Fruit fly (Drosophila melanogaster) whole organism, embryonic: ENCODE results near the gene CG33946.

Experiments
- Abd-B ChIP-seq: fragments of 200-800 bp; sonication (Bioruptor generic); optimal IDR thresholded peaks from 2 replicates; lab custom pipeline; 2018; ENCODE audit warnings: missing biosample characterization, mild to moderate bottlenecking, missing genetic modification characterization, moderate library complexity
- Awh ChIP-seq: fragments of 200-800 bp; sonication (Bioruptor generic); IDR thresholded peaks from 2 replicates; pipeline ENCODE4, ENCODE4 v1.3.6; 2022; ENCODE audit warnings: missing biosample characterization, missing genetic modification characterization
- B-H2 ChIP-seq: fragments of 200-800 bp; sonication (Bioruptor generic); optimal IDR thresholded peaks from 2 replicates; lab custom pipeline; 2018; ENCODE audit warnings: missing biosample characterization, mild to moderate bottlenecking, missing genetic modification characterization
- BtbVII ChIP-seq: fragments of 200-800 bp; sonication (Bioruptor generic); optimal IDR thresholded peaks from 3 replicates; lab custom pipeline; 2017; ENCODE audit warnings: missing biosample characterization, mild to moderate bottlenecking, missing genetic modification characterization
- CG10959 ChIP-seq: fragments of 200-800 bp; sonication (Bioruptor generic); IDR thresholded peaks from 2 replicates; pipeline ENCODE4 v1.3.6; 2022; ENCODE audit warnings: missing biosample characterization, missing genetic modification characterization
- CG11504 ChIP-seq: fragments of 200-800 bp; sonication (Bioruptor generic); optimal IDR thresholded peaks from 3 replicates; lab custom pipeline; 2019; ENCODE audit warnings: missing biosample characterization, mild to moderate bottlenecking, missing genetic modification characterization, moderate library complexity
- CG11696 ChIP-seq: fragments of 200-800 bp; sonication (Bioruptor generic); IDR thresholded peaks from 2 replicates; pipeline ENCODE4 v1.3.6; 2022; ENCODE audit warnings: missing biosample characterization, missing genetic modification characterization
- CG12219 ChIP-seq: fragments of 200-800 bp; sonication (Bioruptor generic); optimal IDR thresholded peaks from 3 replicates; lab custom pipeline; 2018; ENCODE audit warnings: missing biosample characterization, mild to moderate bottlenecking, missing genetic modification characterization
- CG13287 ChIP-seq: fragments of 200-800 bp; sonication (Bioruptor generic); IDR thresholded peaks from 2 replicates; pipeline ENCODE4 v1.3.6; 2022; ENCODE audit warnings: missing biosample characterization, missing genetic modification characterization; ENCODE audit not compliant: partially characterized antibody
- CG14441 ChIP-seq: fragments of 200-800 bp; sonication (Bioruptor generic); IDR thresholded peaks from 2 replicates; pipeline ENCODE4 v1.3.6; 2022; ENCODE audit warnings: missing biosample characterization, missing genetic modification characterization
- CG14710 ChIP-seq: fragments of 200-800 bp; sonication (Bioruptor generic); optimal IDR thresholded peaks from 3 replicates; lab custom pipeline; 2019; ENCODE audit warnings: missing biosample characterization, mild to moderate bottlenecking, missing genetic modification characterization, moderate library complexity
- CG1602 ChIP-seq: fragments of 200-800 bp; sonication (Bioruptor generic); optimal IDR thresholded peaks from 3 replicates; lab custom pipeline; 2016; ENCODE audit warnings: missing biosample characterization, missing genetic modification characterization
- CG16863 ChIP-seq: fragments of 200-800 bp; sonication (Bioruptor generic); optimal IDR thresholded peaks from 3 replicates; lab custom pipeline; 2016; ENCODE audit warnings: missing biosample characterization, missing genetic modification characterization
- CG34224 ChIP-seq: fragments of 200-800 bp; sonication (Bioruptor generic); IDR thresholded peaks from 3 replicates; pipeline ENCODE4 v1.3.6; 2022; ENCODE audit warnings: missing biosample characterization, missing genetic modification characterization; ENCODE audit not compliant: partially characterized antibody
- CG34376 ChIP-seq: fragments of 200-800 bp; sonication (Bioruptor generic); optimal IDR thresholded peaks from 2 replicates; lab custom pipeline; 2018; ENCODE audit warnings: missing biosample characterization, mild to moderate bottlenecking, missing genetic modification characterization
- CG4360 ChIP-seq: fragments of 200-800 bp; sonication (Bioruptor generic); IDR thresholded peaks from 2 replicates; pipeline ENCODE4 v1.3.6; 2022; ENCODE audit warnings: missing biosample characterization, missing genetic modification characterization
- CG6272 ChIP-seq: fragments of 200-800 bp; sonication (Bioruptor generic); IDR thresholded peaks from 2 replicates; pipeline ENCODE4 v1.3.6; 2022; ENCODE audit warnings: missing biosample characterization, missing genetic modification characterization
- CG6689 ChIP-seq: fragments of 200-800 bp; sonication (Bioruptor generic); IDR thresholded peaks from 2 replicates; pipeline ENCODE4 v1.3.6; 2022; ENCODE audit warnings: missing biosample characterization, missing genetic modification characterization
- CG7372 ChIP-seq: fragments of 200-800 bp; sonication (Bioruptor generic); IDR thresholded peaks from 2 replicates; pipeline ENCODE4 v1.3.6; 2022; ENCODE audit warnings: missing biosample characterization, missing genetic modification characterization
- CG7987 ChIP-seq: fragments of 200-800 bp; sonication (Bioruptor generic); optimal IDR thresholded peaks from 2 replicates; lab custom pipeline; 2018; ENCODE audit warnings: missing biosample characterization, mild to moderate bottlenecking, missing genetic modification characterization, moderate library complexity
- CG9215 ChIP-seq: fragments of 200-800 bp; sonication (Bioruptor generic); IDR thresholded peaks from 2 replicates; pipeline ENCODE4 v1.3.6; 2022; ENCODE audit warnings: missing biosample characterization, missing genetic modification characterization
- CG9437 ChIP-seq: fragments of 200-800 bp; sonication (Bioruptor generic); optimal IDR thresholded peaks from 2 replicates; lab custom pipeline; 2018; ENCODE audit warnings: missing biosample characterization, mild to moderate bottlenecking, missing genetic modification characterization
- CoRest ChIP-seq: fragments of 200-800 bp; sonication (Bioruptor generic); optimal IDR thresholded peaks from 3 replicates; lab custom pipeline; 2018; ENCODE audit warnings: missing biosample characterization, mild to moderate bottlenecking, missing genetic modification characterization, moderate library complexity
- D19A ChIP-seq: fragments of 200-800 bp; optimal IDR thresholded peaks from 3 replicates; lab custom pipeline; 2019; ENCODE audit warnings: missing biosample characterization, mild to moderate bottlenecking, missing genetic modification characterization, moderate library complexity
- D19B ChIP-seq: fragments of 200-800 bp; sonication (Bioruptor generic); optimal IDR thresholded peaks from 2 replicates; lab custom pipeline; 2017; ENCODE audit warnings: missing biosample characterization, mild to moderate bottlenecking, missing genetic modification characterization
- Elba2 ChIP-seq: fragments of 200-800 bp; sonication (Bioruptor generic); optimal IDR thresholded peaks from 3 replicates; lab custom pipeline; 2016; ENCODE audit warnings: missing biosample characterization, missing genetic modification characterization
- Myb ChIP-seq: fragments of 200-800 bp; sonication (Bioruptor generic); optimal IDR thresholded peaks from 2 replicates; lab custom pipeline; 2016; ENCODE audit warnings: missing biosample characterization, missing genetic modification characterization
- NFAT ChIP-seq: fragments of 200-800 bp; sonication (Bioruptor generic); IDR thresholded peaks from 2 replicates; pipeline ENCODE4 v1.3.6; 2022; ENCODE audit warnings: missing biosample characterization, missing genetic modification characterization
- Nf-YA ChIP-seq: fragments of 200-800 bp; sonication (Bioruptor generic); IDR thresholded peaks from 2 replicates; pipeline ENCODE4 v1.3.6; 2022; ENCODE audit warnings: missing biosample characterization, missing genetic modification characterization
- Sry-β ChIP-seq: fragments of 200-800 bp; sonication (Bioruptor generic); optimal IDR thresholded peaks from 2 replicates; lab custom pipeline; 2018; ENCODE audit warnings: missing biosample characterization, mild to moderate bottlenecking, missing genetic modification characterization, moderate library complexity
- Ssrp ChIP-seq: fragments of 200-800 bp; sonication (Bioruptor generic); optimal IDR thresholded peaks from 2 replicates; lab custom pipeline; 2018; ENCODE audit warnings: missing biosample characterization, mild to moderate bottlenecking, missing genetic modification characterization, moderate library complexity
- ab ChIP-seq: fragments of 200-800 bp; sonication (Bioruptor generic); optimal IDR thresholded peaks from 2 replicates; lab custom pipeline; 2016; ENCODE audit warnings: missing biosample characterization, missing genetic modification characterization
- bab2 ChIP-seq: fragments of 200-800 bp; sonication (Bioruptor generic); optimal IDR thresholded peaks from 2 replicates; lab custom pipeline; 2016; ENCODE audit warnings: missing biosample characterization, missing genetic modification characterization
- danr ChIP-seq: fragments of 200-800 bp; sonication (Bioruptor generic); IDR thresholded peaks from 2 replicates; pipeline ENCODE4 v1.3.6; 2022; ENCODE audit warnings: missing biosample characterization, missing genetic modification characterization
- dmrt99B ChIP-seq: fragments of 200-800 bp; sonication (Bioruptor generic); optimal IDR thresholded peaks from 2 replicates; lab custom pipeline; 2018; ENCODE audit warnings: missing biosample characterization, mild to moderate bottlenecking, missing genetic modification characterization, moderate library complexity
- ems ChIP-seq: fragments of 200-800 bp; sonication (Bioruptor generic); optimal IDR thresholded peaks from 3 replicates; lab custom pipeline; 2016; ENCODE audit warnings: missing biosample characterization, missing genetic modification characterization
- fd64A ChIP-seq: fragments of 200-800 bp; sonication (Bioruptor generic); optimal IDR thresholded peaks from 3 replicates; lab custom pipeline; 2018; ENCODE audit warnings: missing biosample characterization, mild to moderate bottlenecking, missing genetic modification characterization
- ind ChIP-seq: fragments of 200-800 bp; sonication (Bioruptor generic); optimal IDR thresholded peaks from 3 replicates; lab custom pipeline; 2016; ENCODE audit warnings: missing biosample characterization, missing genetic modification characterization
- insv ChIP-seq, 2 experiments: fragments of 200-800 bp; sonication (Bioruptor generic); optimal IDR thresholded peaks; 3 replicates each; lab custom pipeline; 2016 to 2018; ENCODE audit warnings: missing biosample characterization in 2 of 2, missing genetic modification characterization in 2 of 2
- ken ChIP-seq: fragments of 200-800 bp; sonication (Bioruptor generic); IDR thresholded peaks from 3 replicates; pipeline ENCODE4 v1.3.6; 2022; ENCODE audit warnings: missing biosample characterization, missing genetic modification characterization
- nau ChIP-seq: fragments of 200-800 bp; sonication (Bioruptor generic); optimal IDR thresholded peaks from 3 replicates; lab custom pipeline; 2017; ENCODE audit warnings: missing biosample characterization, mild to moderate bottlenecking, missing genetic modification characterization, missing genetic modification reagents
- pho ChIP-seq: fragments of 200-800 bp; sonication (Bioruptor generic); optimal IDR thresholded peaks from 2 replicates; lab custom pipeline; 2016; ENCODE audit warnings: missing biosample characterization, missing genetic modification characterization
- rib ChIP-seq: fragments of 200-800 bp; sonication (Bioruptor generic); IDR thresholded peaks from 2 replicates; pipeline ENCODE4 v1.3.6; 2022; ENCODE audit warnings: missing biosample characterization, missing genetic modification characterization
- sens-2 ChIP-seq: fragments of 200-800 bp; sonication (Bioruptor generic); IDR thresholded peaks from 2 replicates; pipeline ENCODE4 v1.3.6; 2022; ENCODE audit warnings: missing biosample characterization, missing genetic modification characterization
- sob ChIP-seq: fragments of 200-800 bp; sonication (Bioruptor generic); IDR thresholded peaks from 2 replicates; pipeline ENCODE4 v1.3.6; 2022; ENCODE audit warnings: missing biosample characterization, missing genetic modification characterization
- stc ChIP-seq: fragments of 200-800 bp; sonication (Bioruptor generic); IDR thresholded peaks from 2 replicates; pipeline ENCODE4 v1.3.6; 2022; ENCODE audit warnings: missing biosample characterization, missing genetic modification characterization
- tin ChIP-seq: fragments of 200-800 bp; sonication (Bioruptor generic); optimal IDR thresholded peaks from 3 replicates; lab custom pipeline; 2016; ENCODE audit warnings: missing biosample characterization, missing genetic modification characterization
- ttk ChIP-seq: fragments of 200-800 bp; sonication (Bioruptor generic); IDR thresholded peaks from 2 replicates; pipeline ENCODE4 v2.1.2; 2022; ENCODE audit warnings: missing biosample characterization, missing genetic modification characterization
- yki ChIP-seq: fragments of >200 bp; optimal IDR thresholded peaks from 3 replicates; lab custom pipeline; 2018

The CG33946 gene

DNA sequence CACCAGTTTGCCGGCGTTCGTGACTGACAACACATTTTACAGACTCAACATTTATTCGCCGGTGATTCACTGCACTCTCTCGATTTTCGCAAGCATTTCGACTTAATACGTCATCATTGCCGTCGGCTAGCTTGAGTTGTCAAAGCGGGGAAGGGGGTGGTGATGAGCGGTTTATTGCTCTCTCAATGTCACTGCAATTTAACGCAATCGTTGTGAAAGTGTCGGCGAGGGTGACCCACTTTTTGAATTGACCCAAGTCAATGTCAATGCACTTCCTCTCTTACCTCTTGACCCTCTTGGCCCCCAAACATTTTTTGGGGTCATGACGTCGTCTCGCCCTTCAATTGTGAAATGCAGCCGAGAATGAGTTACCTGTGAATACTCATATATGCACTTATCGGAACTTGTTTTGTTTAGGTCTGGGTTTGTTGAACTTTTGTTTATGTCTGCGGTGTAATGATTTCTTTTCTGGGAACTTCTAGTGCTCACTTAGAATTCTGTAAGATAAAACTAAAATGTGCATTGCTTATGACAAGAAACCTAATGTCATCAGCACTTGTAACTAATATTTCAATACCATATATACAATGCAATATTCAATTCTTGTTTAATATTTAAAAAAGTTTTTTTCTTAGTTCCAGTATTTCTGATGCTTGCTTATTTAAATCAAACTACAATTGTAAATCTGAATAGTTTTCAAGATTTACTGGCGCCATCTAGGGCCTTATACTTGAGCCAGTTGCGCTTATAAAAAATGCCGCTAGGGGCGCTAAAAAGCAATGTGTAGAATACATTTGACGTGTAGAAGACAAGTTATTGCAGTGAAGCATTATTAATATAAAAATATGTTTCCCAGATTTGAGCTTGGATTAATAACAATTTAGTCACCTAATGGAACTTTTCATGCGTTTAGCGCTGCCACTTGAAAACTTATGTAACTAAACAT is 43.8 kb downstream of the CG33946 start (continued):
- TF ChIP-seq NFAT (peak; percentile 78), CG12219 (GFP tag; lab: Kevin White, UChicago) (no peak), nau (GFP tag; lab: Kevin White, UChicago) (no peak), rib (GFP tag; lab: Robert Waterston, UW) (peak; percentile 49; the same call in 1 of the 2 replicates), ems (GFP tag; lab: Kevin White, UChicago) (peak; percentile 36), bab2 (GFP tag; lab: Kevin White, UChicago) (peak; percentile 45), B-H2 (peak; percentile 14), CG9215 (GFP tag; lab: Robert Waterston, UW) (no peak), fd64A (GFP tag; lab: Kevin White, UChicago) (no peak), ken (peak; percentile 53; the same call in 2 of the 3 replicates), Myb (peak; percentile 13), CG10959 (GFP tag; lab: Robert Waterston, UW) (peak; percentile 49; the same call in 1 of the 2 replicates), CG7372 (GFP tag; lab: Robert Waterston, UW) (peak; percentile 34; the same call in 1 of the 2 replicates), yki (no peak), CG7987 (GFP tag; lab: Kevin White, UChicago) (peak; percentile 40), D19A (tag; lab: Kevin White, UChicago) (no peak), Ssrp (peak; percentile 30), Sry-β (GFP tag; lab: Kevin White, UChicago) (no peak), CG14710 (peak; percentile 28), CG1602 (peak; percentile 26), tin (GFP tag; lab: Kevin White, UChicago) (peak; percentile 42), CG13287 (GFP tag; lab: Robert Waterston, UW) (peak; percentile 49; the same call in 1 of the 2 replicates), CG11504 (peak; percentile 63), CG16863 (GFP tag; lab: Kevin White, UChicago) (no peak), CoRest (tag; lab: Kevin White, UChicago) (peak; percentile 62), CG34376 (GFP tag; lab: Kevin White, UChicago) (no peak), sob (GFP tag; lab: Robert Waterston, UW) (peak; percentile 70), CG6272 (GFP tag; lab: Robert Waterston, UW) (no peak), Abd-B (GFP tag; lab: Kevin White, UChicago) (no peak), danr (GFP tag; lab: Robert Waterston, UW) (no peak), CG6689 (GFP tag; lab: Robert Waterston, UW) (no peak), CG9437 (GFP tag; lab: Kevin White, UChicago) (no peak), CG14441 (peak; percentile 57; the same call in 1 of the 2 replicates), ind (peak; percentile 43), ab (GFP tag; lab: Kevin White, UChicago) (peak; percentile 21), stc (no peak), Awh (GFP tag; lab: Robert Waterston, UW) (no peak), pho (no peak), Nf-YA (no peak), dmrt99B (tag; lab: Kevin White, UChicago) (peak; percentile 39), insv (GFP tag; optimal IDR thresholded peaks at IDR 0.05; lab: Kevin White, UChicago) (peak in 1 of 2 experiments; percentile 7), CG4360 (GFP tag; lab: Robert Waterston, UW) (no peak; the same call in 1 of the 2 replicates), D19B (GFP tag; lab: Kevin White, UChicago) (no peak), CG34224 (GFP tag; lab: Robert Waterston, UW) (no peak), BtbVII (no peak), Elba2 (GFP tag; lab: Kevin White, UChicago) (no peak), ttk (GFP tag; lab: Robert Waterston, UW) (no peak), CG11696 (GFP tag; lab: Robert Waterston, UW) (no peak), sens-2 (GFP tag; lab: Robert Waterston, UW) (no peak)
